Worm (Caenorhabditis elegans): ENCODE measurements around the gene K03D3.5.

- no peak for TF ChIP-seq aly-1 (tag; optimal IDR thresholded peaks at IDR 0.05)
- TF ChIP-seq hnd-1 (tag; optimal IDR thresholded peaks at IDR 0.05) = no peak
- no peak for TF ChIP-seq sea-1 (GFP tag; conservative IDR thresholded peaks at IDR 0.05)
These were observed 12.3 kb upstream of the K03D3.5 start, which contains the start of gene srz-71 for ce11 chrIV:16332585-16332984.
